Worm (Caenorhabditis elegans) whole organism, late embryonic: ENCODE measurements around the gene clec-252.

Source experiments
- C38D4.7 ChIP-seq: fragments of 200-800 bp; sonication (Bioruptor generic); optimal IDR thresholded peaks from 2 replicates; lab custom pipeline; 2018; ENCODE audit warnings: mild to moderate bottlenecking, missing genetic modification characterization, moderate library complexity, missing compliant biosample characterization
- F13H6.1 ChIP-seq: sonication (generic microtip); optimal IDR thresholded peaks from 2 replicates; lab custom pipeline; 2016; ENCODE audit warnings: missing genetic modification characterization, missing compliant biosample characterization
- K02D7.2 ChIP-seq: sonication (generic microtip); optimal IDR thresholded peaks from 2 replicates; lab custom pipeline; 2017; ENCODE audit warnings: mild to moderate bottlenecking, missing genetic modification characterization, missing compliant biosample characterization
- ceh-14 ChIP-seq: sonication (generic microtip); optimal IDR thresholded peaks from 2 replicates; lab custom pipeline; 2016; ENCODE audit warnings: missing genotype, missing genetic modification characterization, missing compliant biosample characterization
- ceh-18 ChIP-seq: sonication (generic microtip); optimal IDR thresholded peaks from 2 replicates; lab custom pipeline; 2016; ENCODE audit warnings: missing genetic modification characterization, missing compliant biosample characterization
- ceh-19 ChIP-seq: fragments of 200-800 bp; sonication (Bioruptor generic); optimal IDR thresholded peaks from 2 replicates; lab custom pipeline; 2018; ENCODE audit warnings: mild to moderate bottlenecking, missing genetic modification characterization, missing compliant biosample characterization
- ceh-2 ChIP-seq: sonication (generic microtip); optimal IDR thresholded peaks from 2 replicates; lab custom pipeline; 2016; ENCODE audit warnings: missing genotype, missing genetic modification characterization, missing compliant biosample characterization
- ceh-22 ChIP-seq: sonication (generic microtip); optimal IDR thresholded peaks from 2 replicates; lab custom pipeline; 2017; ENCODE audit warnings: missing biosample characterization, missing genetic modification characterization
- ceh-24 ChIP-seq: sonication (generic microtip); optimal IDR thresholded peaks from 2 replicates; lab custom pipeline; 2016; ENCODE audit warnings: mild to moderate bottlenecking, missing genetic modification characterization, missing compliant biosample characterization
- ceh-9 ChIP-seq: sonication (generic microtip); optimal IDR thresholded peaks from 2 replicates; lab custom pipeline; 2016; ENCODE audit warnings: mild to moderate bottlenecking, missing genetic modification characterization, inconsistent platforms, missing compliant biosample characterization
- dve-1 ChIP-seq: sonication (generic microtip); optimal IDR thresholded peaks from 2 replicates; lab custom pipeline; 2017; ENCODE audit warnings: antibody characterized with exemption, mild to moderate bottlenecking, missing genetic modification characterization, missing compliant biosample characterization
- elt-2 ChIP-seq: sonication (generic microtip); optimal IDR thresholded peaks from 2 replicates; lab custom pipeline; 2016; ENCODE audit warnings: missing genetic modification reagents, missing genetic modification characterization, missing compliant biosample characterization
- elt-4 ChIP-seq: sonication (generic microtip); optimal IDR thresholded peaks from 2 replicates; lab custom pipeline; 2016; ENCODE audit warnings: missing genetic modification characterization, missing compliant biosample characterization
- ets-4 ChIP-seq: sonication (generic microtip); optimal IDR thresholded peaks from 2 replicates; lab custom pipeline; 2016; ENCODE audit warnings: missing genetic modification characterization, missing compliant biosample characterization
- eyg-1 ChIP-seq: sonication (generic microtip); optimal IDR thresholded peaks from 2 replicates; lab custom pipeline; 2016; ENCODE audit warnings: missing genotype, missing genetic modification characterization, missing compliant biosample characterization
- fax-1 ChIP-seq: sonication (generic microtip); optimal IDR thresholded peaks from 2 replicates; lab custom pipeline; 2016; ENCODE audit warnings: missing genotype, missing genetic modification characterization, missing compliant biosample characterization
- fkh-6 ChIP-seq: sonication (generic microtip); optimal IDR thresholded peaks from 2 replicates; lab custom pipeline; 2016; ENCODE audit warnings: missing genetic modification characterization, missing compliant biosample characterization
- hlh-8 ChIP-seq: sonication (generic microtip); optimal IDR thresholded peaks from 2 replicates; lab custom pipeline; 2016; ENCODE audit warnings: missing genotype, missing genetic modification characterization, missing compliant biosample characterization
- lim-6 ChIP-seq: sonication (generic microtip); optimal IDR thresholded peaks from 2 replicates; lab custom pipeline; 2016; ENCODE audit warnings: missing genetic modification characterization, missing compliant biosample characterization
- mec-3 ChIP-seq: sonication (generic microtip); optimal IDR thresholded peaks from 2 replicates; lab custom pipeline; 2016; ENCODE audit warnings: borderline replicate concordance, missing genetic modification characterization, missing compliant biosample characterization
- nfya-1 ChIP-seq: sonication (generic microtip); optimal IDR thresholded peaks from 2 replicates; lab custom pipeline; 2017; ENCODE audit warnings: missing genetic modification characterization, mild to moderate bottlenecking, missing compliant biosample characterization, antibody characterized with exemption, moderate library complexity
- nhr-232 ChIP-seq: sonication (generic microtip); optimal IDR thresholded peaks from 2 replicates; lab custom pipeline; 2016; ENCODE audit warnings: missing genetic modification characterization, missing compliant biosample characterization
- odd-2 ChIP-seq: sonication (generic microtip); optimal IDR thresholded peaks from 2 replicates; lab custom pipeline; 2017; ENCODE audit warnings: antibody characterized with exemption, mild to moderate bottlenecking, missing genetic modification characterization, missing compliant biosample characterization
- pag-3 ChIP-seq: sonication (generic microtip); optimal IDR thresholded peaks from 2 replicates; lab custom pipeline; 2016; ENCODE audit warnings: missing compliant biosample characterization, missing genetic modification characterization, borderline replicate concordance
- pat-9 ChIP-seq: fragments of 200-800 bp; sonication (Bioruptor generic); optimal IDR thresholded peaks from 2 replicates; lab custom pipeline; 2018; ENCODE audit warnings: mild to moderate bottlenecking, missing genetic modification characterization, moderate library complexity, missing compliant biosample characterization
- pax-1 ChIP-seq: fragments of 150-350 bp; optimal IDR thresholded peaks from 2 replicates; lab custom pipeline; 2014; ENCODE audit warnings: missing biosample characterization, missing genetic modification characterization
- pros-1 ChIP-seq: fragments of 150-350 bp; optimal IDR thresholded peaks from 2 replicates; lab custom pipeline; 2014; ENCODE audit warnings: missing biosample characterization, missing genetic modification reagents, missing genetic modification characterization
- sdc-2 ChIP-seq: sonication (generic microtip); optimal IDR thresholded peaks from 2 replicates; lab custom pipeline; 2016; ENCODE audit warnings: missing genotype, missing genetic modification characterization, missing compliant biosample characterization
- sox-4 ChIP-seq: sonication (generic microtip); optimal IDR thresholded peaks from 2 replicates; lab custom pipeline; 2017; ENCODE audit warnings: mild to moderate bottlenecking, missing genetic modification characterization, inconsistent platforms, missing compliant biosample characterization
- tbx-7 ChIP-seq: sonication (generic microtip); optimal IDR thresholded peaks from 2 replicates; lab custom pipeline; 2016; ENCODE audit warnings: missing genotype, missing genetic modification characterization, missing compliant biosample characterization
- ttx-3 ChIP-seq: sonication (generic microtip); optimal IDR thresholded peaks from 2 replicates; lab custom pipeline; 2016; ENCODE audit warnings: missing genetic modification reagents, missing genetic modification characterization, missing compliant biosample characterization
- unc-3 ChIP-seq, 2 experiments: fragments of 200-800 bp in 1 of 2; sonication (Bioruptor generic) in 1 of 2; sonication (generic microtip) in 1 of 2; conservative IDR thresholded peaks in 1 of 2; optimal IDR thresholded peaks in 1 of 2; 2 replicates each; pipeline versions ENCODE4 v1.3.6 to Lab custom; 2016 to 2022; ENCODE audit warnings: missing compliant biosample characterization in 2 of 2, missing genetic modification characterization in 2 of 2, missing genetic modification reagents in 1 of 2
- unc-42 ChIP-seq: sonication (generic microtip); optimal IDR thresholded peaks from 2 replicates; lab custom pipeline; 2016; ENCODE audit warnings: missing genotype, missing genetic modification characterization, missing compliant biosample characterization
- unc-86 ChIP-seq: sonication (generic microtip); optimal IDR thresholded peaks from 2 replicates; lab custom pipeline; 2016; ENCODE audit warnings: missing genetic modification characterization, missing compliant biosample characterization
- ztf-16 ChIP-seq: sonication (generic microtip); optimal IDR thresholded peaks from 2 replicates; lab custom pipeline; 2017; ENCODE audit warnings: missing genetic modification characterization, missing compliant biosample characterization

Gene clec-252

DNA sequence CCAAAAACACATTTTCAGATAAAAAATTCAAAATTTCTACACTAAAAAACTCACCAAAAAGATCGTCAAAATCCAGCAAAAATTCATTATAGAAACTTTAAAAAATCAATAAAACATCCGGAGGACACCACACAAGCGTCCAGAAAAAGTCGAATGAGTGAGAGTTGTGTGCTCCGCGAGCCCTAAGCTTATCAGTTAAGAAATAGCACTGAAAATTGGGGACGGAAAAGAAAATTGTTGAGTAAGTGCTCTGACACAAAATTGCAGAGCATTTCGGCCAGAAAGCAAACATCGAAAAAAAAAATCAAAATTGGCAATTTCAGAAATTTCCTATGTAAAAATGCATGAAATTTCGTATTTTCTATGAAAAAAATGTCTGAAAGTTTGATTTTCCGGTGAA is 11.0 kb downstream of the clec-252 start:
- TF ChIP-seq tbx-7 (tag; lab: Kevin White, UChicago) = no peak
- TF ChIP-seq nfya-1 (tag; lab: Kevin White, UChicago) = no peak
- TF ChIP-seq ceh-2 (tag; lab: Kevin White, UChicago) = no peak
- TF ChIP-seq C38D4.7 (GFP tag; lab: Kevin White, UChicago) = no peak
- TF ChIP-seq ceh-24 (tag; lab: Kevin White, UChicago) = no peak
- no peak for TF ChIP-seq pax-1 (tag; lab: Kevin White, UChicago)
- TF ChIP-seq sdc-2 (tag; lab: Kevin White, UChicago) = no peak
- no peak for TF ChIP-seq ets-4 (tag; lab: Kevin White, UChicago)
- no peak for TF ChIP-seq unc-42
- no peak for TF ChIP-seq ceh-19 (GFP tag; lab: Kevin White, UChicago)
- no peak for TF ChIP-seq eyg-1
- TF ChIP-seq ttx-3 (tag; lab: Kevin White, UChicago) = no peak
- no peak for TF ChIP-seq ceh-14 (tag; lab: Kevin White, UChicago)
- TF ChIP-seq dve-1 (tag; lab: Kevin White, UChicago) = no peak
- TF ChIP-seq fkh-6 (tag; lab: Kevin White, UChicago) = no peak
- no peak for TF ChIP-seq ceh-9

DNA sequence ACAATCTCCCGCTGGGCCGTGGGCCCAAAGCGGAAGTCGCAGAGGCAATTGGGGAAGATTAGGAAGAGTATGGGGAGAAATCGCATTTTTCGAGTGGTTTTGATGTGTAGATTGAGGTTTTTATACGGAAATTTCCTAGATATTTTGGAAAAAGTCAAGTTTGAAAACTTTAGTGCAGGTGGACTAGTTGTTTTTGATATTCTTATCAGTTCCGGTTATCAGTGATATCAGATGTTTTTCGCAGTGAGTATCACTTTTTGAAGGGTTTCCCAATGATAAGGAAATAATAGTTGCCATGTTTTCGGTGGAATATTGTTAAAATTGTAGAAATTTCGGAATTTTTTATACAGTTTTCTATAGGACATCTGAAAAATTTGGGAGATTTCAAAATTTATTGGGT is 14.2 kb downstream of the clec-252 start, which contains the start of gene scl-20:
Gene scl-20 (minus strand): TSS at position 101 of the 400 bp plus-strand sequence.
- TF ChIP-seq ets-4 (tag; lab: Kevin White, UChicago) (no peak), elt-2 (peak; percentile 80), odd-2 (tag; lab: Kevin White, UChicago) (no peak), hlh-8 (no peak)

DNA sequence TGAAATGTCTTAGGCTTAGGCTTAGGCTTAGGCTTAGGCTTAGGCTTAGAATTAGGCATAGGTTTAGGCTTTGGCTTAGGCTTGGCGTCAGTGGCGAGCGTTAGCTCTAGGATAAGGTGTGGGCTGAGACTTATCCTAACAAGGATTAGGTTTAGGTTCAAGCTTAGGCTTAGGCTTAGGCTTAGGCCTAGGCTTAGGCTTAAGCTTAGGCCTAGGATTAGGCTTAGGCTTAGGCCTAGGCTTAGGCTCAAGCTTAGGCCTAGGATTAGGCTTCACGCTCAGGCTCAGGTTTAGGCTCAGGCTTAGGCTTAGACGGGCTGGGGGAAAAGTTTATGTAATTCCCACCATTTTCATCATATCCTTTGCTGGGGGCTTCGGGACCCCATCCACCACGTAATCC is 14.7 kb downstream of the clec-252 start:
- no peak for TF ChIP-seq ceh-22 (tag; lab: Kevin White, UChicago)
- peak; percentile 12 for TF ChIP-seq pag-3 (tag; lab: Kevin White, UChicago)
- no peak for TF ChIP-seq K02D7.2
- TF ChIP-seq nhr-232 = no peak
- no peak for TF ChIP-seq unc-3 (GFP tag; conservative IDR thresholded peaks at IDR 0.05; lab: Robert Waterston, UW)
- no peak for TF ChIP-seq unc-3 (tag; optimal IDR thresholded peaks at IDR 0.05; lab: Kevin White, UChicago)
- TF ChIP-seq sox-4 (tag; lab: Kevin White, UChicago) = no peak
- no peak for TF ChIP-seq odd-2 (tag; lab: Kevin White, UChicago)
- TF ChIP-seq mec-3 = peak; percentile 20
- peak; percentile 95 for TF ChIP-seq dve-1 (tag; lab: Kevin White, UChicago)

DNA sequence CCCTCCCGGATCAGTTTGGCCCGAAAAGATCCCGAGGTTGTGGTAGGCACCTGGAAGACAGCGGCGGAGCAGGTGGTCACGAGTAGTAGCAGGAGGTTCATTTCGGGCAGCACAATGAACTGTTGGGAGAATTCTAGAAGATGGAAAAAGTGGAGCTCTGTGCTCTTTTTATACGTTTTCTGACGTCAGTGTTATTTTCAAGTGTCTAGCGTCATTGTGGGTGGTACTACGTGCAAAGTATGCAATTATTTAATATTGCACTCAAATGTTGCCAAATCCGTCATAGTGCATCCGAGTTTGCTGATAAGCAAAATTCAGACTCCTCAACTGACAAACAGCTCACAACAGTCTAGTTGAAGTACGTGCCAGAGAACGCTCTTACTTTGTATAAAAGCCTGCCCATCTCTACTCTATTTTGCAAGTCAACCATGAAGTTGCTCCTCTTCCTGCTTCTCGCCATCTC is 17.0 kb downstream of the clec-252 start, which contains the start of the genes asp-18 and scl-19:
Gene asp-18 (minus strand): TSS at position 101 of the 463 bp plus-strand sequence.
Gene scl-19 (plus strand): TSS at position 413 of the 463 bp plus-strand sequence.
- TF ChIP-seq F13H6.1 (tag; lab: Kevin White, UChicago) (no peak), ztf-16 (tag; lab: Kevin White, UChicago) (no peak), pat-9 (tag; lab: Kevin White, UChicago) (no peak), lim-6 (no peak), pros-1 (tag; lab: Kevin White, UChicago) (no peak), hlh-8 (no peak), ceh-24 (tag; lab: Kevin White, UChicago) (no peak), ceh-18 (tag; lab: Kevin White, UChicago) (no peak), fkh-6 (tag; lab: Kevin White, UChicago) (no peak), pag-3 (tag; lab: Kevin White, UChicago) (no peak)

DNA sequence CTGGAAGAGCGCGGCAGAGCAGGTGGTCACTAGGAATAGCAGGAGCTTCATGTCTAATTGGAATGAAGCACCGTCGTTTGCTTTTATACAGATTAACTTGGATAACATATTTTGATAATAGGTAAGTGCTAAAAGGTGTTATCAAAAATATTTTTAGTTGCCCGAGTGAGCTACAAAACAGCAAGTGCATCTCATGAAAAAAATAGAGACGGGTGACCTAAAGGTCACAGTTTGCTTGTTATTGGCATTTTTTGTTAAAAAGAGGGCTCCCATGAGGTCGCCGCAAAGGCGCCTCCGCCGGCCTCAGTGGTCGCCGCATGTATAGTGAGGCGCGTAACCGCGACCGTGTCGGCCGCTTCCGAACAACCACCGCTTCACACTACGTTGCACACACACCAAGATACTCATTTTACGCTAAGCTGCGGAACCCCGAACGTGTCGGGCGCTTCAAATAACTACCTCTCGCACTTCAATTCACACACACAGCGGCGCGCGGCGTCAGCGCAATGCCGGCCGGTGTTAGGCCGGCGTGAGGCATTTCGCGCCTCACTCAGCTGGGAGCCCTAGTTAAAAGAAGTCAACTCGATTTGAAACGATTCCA is 19.2 kb downstream of the clec-252 start, which contains the start of gene asp-19:
Gene asp-19 (minus strand): TSS at position 51 of the 601 bp plus-strand sequence.
- TF ChIP-seq fax-1 (tag; lab: Kevin White, UChicago) (no peak), ets-4 (tag; lab: Kevin White, UChicago) (no peak), nfya-1 (tag; lab: Kevin White, UChicago) (no peak), unc-86 (no peak), elt-4 (tag; lab: Kevin White, UChicago) (no peak), pag-3 (tag; lab: Kevin White, UChicago) (no peak)
